Worm (Caenorhabditis elegans): ENCODE measurements around the gene C13E3.1.

DNA sequence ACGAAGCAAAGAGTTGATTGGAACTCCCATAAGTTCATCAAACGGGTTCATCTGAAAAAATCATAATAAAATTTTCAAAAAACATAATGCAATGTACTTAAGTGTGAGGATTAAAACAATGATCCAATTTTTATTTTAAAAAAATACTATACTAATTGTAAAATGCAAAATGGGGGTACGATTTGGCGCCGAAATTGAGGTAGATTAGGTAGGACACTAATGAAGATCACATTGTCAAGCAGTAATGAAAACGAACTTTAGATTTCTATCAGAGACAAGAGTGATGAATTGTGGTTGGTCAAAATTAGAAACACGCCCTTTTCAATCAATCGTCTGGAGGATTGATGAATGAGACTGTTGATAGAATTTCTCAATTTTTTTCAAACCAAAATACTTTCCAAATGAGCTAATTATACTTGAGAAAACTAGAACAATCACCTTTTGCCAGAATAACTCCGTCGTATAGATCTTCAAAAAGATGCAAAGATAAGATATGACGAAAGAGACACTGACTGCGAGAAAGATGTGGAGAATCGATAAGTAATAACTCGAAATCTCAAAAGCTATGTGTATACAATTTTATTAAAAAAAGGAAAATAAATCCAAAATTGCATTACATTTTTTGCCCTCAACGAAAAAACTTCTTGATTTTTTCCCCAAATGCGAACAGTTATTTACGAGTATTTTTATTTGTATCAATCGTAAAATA is 34.9 kb upstream of the C13E3.1 start, which contains the start of gene C06E2.5:
- TF ChIP-seq nhr-11 (tag; optimal IDR thresholded peaks at IDR 0.05) (no peak), aly-2 (tag; optimal IDR thresholded peaks at IDR 0.05) (no peak), ceh-62 (tag; optimal IDR thresholded peaks at IDR 0.05) (no peak), zip-2 (tag; optimal IDR thresholded peaks at IDR 0.05) (no peak), pha-4 (GFP tag; IDR thresholded peaks at IDR 0.05) (no peak), pha-4 (tag; optimal IDR thresholded peaks at IDR 0.05) (no peak), lin-1 (GFP tag; IDR thresholded peaks at IDR 0.05) (no peak), lim-7 (GFP tag; IDR thresholded peaks at IDR 0.05) (no peak), unc-62 (GFP tag; optimal IDR thresholded peaks at IDR 0.05 in 1 of 2) (peak in 1 of 2 experiments; percentile 45), unc-62 (tag; optimal IDR thresholded peaks at IDR 0.05) (no peak), snpc-1.2 (GFP tag; IDR thresholded peaks at IDR 0.05) (no peak), ceh-20 (GFP tag; IDR thresholded peaks at IDR 0.05) (no peak), mes-2 (tag; optimal IDR thresholded peaks at IDR 0.05; ENCODE audit: poor library complexity, severe bottlenecking) (no peak), dpl-1 (GFP tag; optimal IDR thresholded peaks at IDR 0.05) (no peak), nhr-237 (tag; optimal IDR thresholded peaks at IDR 0.05) (no peak)
